Fruit fly (Drosophila melanogaster) whole organism, embryonic: Measurements from ENCODE around the gene yrt.

Experiments
- Asciz ChIP-seq: fragments of 200-800 bp; sonication (Bioruptor generic); optimal IDR thresholded peaks from 2 replicates; lab custom pipeline; 2017; ENCODE audit warnings: missing biosample characterization, mild to moderate bottlenecking, missing genetic modification characterization, missing genetic modification reagents
- Atf3 ChIP-seq: fragments of 200-800 bp; sonication (Bioruptor generic); optimal IDR thresholded peaks from 3 replicates; lab custom pipeline; 2016; ENCODE audit warnings: missing biosample characterization, missing genetic modification characterization
- BtbVII ChIP-seq: fragments of 200-800 bp; sonication (Bioruptor generic); optimal IDR thresholded peaks from 3 replicates; lab custom pipeline; 2017; ENCODE audit warnings: missing biosample characterization, mild to moderate bottlenecking, missing genetic modification characterization
- C15 ChIP-seq: fragments of 200-800 bp; sonication (Bioruptor generic); IDR thresholded peaks from 3 replicates; pipeline ENCODE4 v1.3.6; 2022; ENCODE audit warnings: missing biosample characterization, missing genetic modification characterization
- CG11723 ChIP-seq: fragments of 200-800 bp; sonication (Bioruptor generic); optimal IDR thresholded peaks from 2 replicates; lab custom pipeline; 2017; ENCODE audit warnings: missing biosample characterization, mild to moderate bottlenecking, missing genetic modification characterization
- CG12744 ChIP-seq: fragments of 200-800 bp; sonication (Bioruptor generic); optimal IDR thresholded peaks from 2 replicates; lab custom pipeline; 2016; ENCODE audit warnings: missing biosample characterization, missing genetic modification characterization
- CG12942 ChIP-seq: fragments of 200-800 bp; sonication (Bioruptor generic); optimal IDR thresholded peaks from 3 replicates; lab custom pipeline; 2016; ENCODE audit warnings: missing biosample characterization, missing genetic modification characterization
- CG13296 ChIP-seq: fragments of 200-800 bp; sonication (Bioruptor generic); optimal IDR thresholded peaks from 3 replicates; lab custom pipeline; 2018; ENCODE audit warnings: missing biosample characterization, mild to moderate bottlenecking, missing genetic modification characterization
- CG13624 ChIP-seq: fragments of 200-800 bp; sonication (Bioruptor generic); optimal IDR thresholded peaks from 2 replicates; lab custom pipeline; 2016; ENCODE audit warnings: missing biosample characterization, missing genetic modification characterization
- CG17359 ChIP-seq: fragments of 200-800 bp; sonication (Bioruptor generic); optimal IDR thresholded peaks from 3 replicates; lab custom pipeline; 2018; ENCODE audit warnings: missing biosample characterization, mild to moderate bottlenecking, missing genetic modification characterization, moderate library complexity
- CG2116 ChIP-seq: fragments of 200-800 bp; sonication (Bioruptor generic); optimal IDR thresholded peaks from 3 replicates; lab custom pipeline; 2018; ENCODE audit warnings: missing biosample characterization, mild to moderate bottlenecking, missing genetic modification characterization
- CG32532 ChIP-seq: fragments of 200-800 bp; sonication (Bioruptor generic); IDR thresholded peaks from 2 replicates; pipeline ENCODE4 v1.3.6; 2022; ENCODE audit warnings: missing biosample characterization, missing genetic modification characterization
- CG4328 ChIP-seq: fragments of 200-800 bp; sonication (Bioruptor generic); optimal IDR thresholded peaks from 3 replicates; lab custom pipeline; 2017; ENCODE audit warnings: missing biosample characterization, missing genetic modification reagents, missing genetic modification characterization
- CG43689 ChIP-seq: fragments of 200-800 bp; sonication (Bioruptor generic); IDR thresholded peaks from 2 replicates; pipeline ENCODE4 v1.3.6; 2022; ENCODE audit warnings: missing biosample characterization, missing genetic modification characterization
- CG4617 ChIP-seq: fragments of 200-800 bp; sonication (Bioruptor generic); optimal IDR thresholded peaks from 3 replicates; lab custom pipeline; 2016; ENCODE audit warnings: missing biosample characterization, missing genetic modification characterization, borderline replicate concordance
- CG4820 ChIP-seq: fragments of 200-800 bp; sonication (Bioruptor generic); optimal IDR thresholded peaks from 3 replicates; lab custom pipeline; 2016; ENCODE audit warnings: missing biosample characterization, missing genetic modification characterization
- CG6689 ChIP-seq: fragments of 200-800 bp; sonication (Bioruptor generic); IDR thresholded peaks from 2 replicates; pipeline ENCODE4 v1.3.6; 2022; ENCODE audit warnings: missing biosample characterization, missing genetic modification characterization
- CG7271 ChIP-seq: fragments of 200-800 bp; sonication (Bioruptor generic); optimal IDR thresholded peaks from 2 replicates; lab custom pipeline; 2018; ENCODE audit warnings: missing biosample characterization, mild to moderate bottlenecking, missing genetic modification characterization, moderate library complexity
- CG8478 ChIP-seq: fragments of >200 bp; optimal IDR thresholded peaks from 2 replicates; lab custom pipeline; 2018
- D19B ChIP-seq: fragments of 200-800 bp; sonication (Bioruptor generic); optimal IDR thresholded peaks from 2 replicates; lab custom pipeline; 2017; ENCODE audit warnings: missing biosample characterization, mild to moderate bottlenecking, missing genetic modification characterization
- Dfd ChIP-seq, 2 experiments: fragments of >200 bp; optimal IDR thresholded peaks; 2 replicates each; lab custom pipeline; 2017; ENCODE audit warnings: missing biosample characterization in 2 of 2, missing genetic modification characterization in 2 of 2
- Fer1 ChIP-seq: fragments of 200-800 bp; sonication (Bioruptor generic); optimal IDR thresholded peaks from 2 replicates; lab custom pipeline; 2017; ENCODE audit warnings: missing biosample characterization, mild to moderate bottlenecking, missing genetic modification characterization
- Hand ChIP-seq: fragments of 200-800 bp; sonication (Bioruptor generic); optimal IDR thresholded peaks from 2 replicates; lab custom pipeline; 2017; ENCODE audit warnings: mild to moderate bottlenecking, missing biosample characterization, missing genetic modification reagents, missing genetic modification characterization
- MESR4 ChIP-seq: fragments of 200-800 bp; sonication (Bioruptor generic); optimal IDR thresholded peaks from 2 replicates; lab custom pipeline; 2018; ENCODE audit warnings: missing biosample characterization, mild to moderate bottlenecking, missing genetic modification characterization, moderate library complexity
- Nf-YC ChIP-seq: fragments of 200-800 bp; optimal IDR thresholded peaks from 3 replicates; lab custom pipeline; 2019; ENCODE audit warnings: missing biosample characterization, mild to moderate bottlenecking, missing genetic modification characterization, moderate library complexity
- ash1 ChIP-seq: fragments of 200-800 bp; sonication (Bioruptor generic); optimal IDR thresholded peaks from 2 replicates; lab custom pipeline; 2018; ENCODE audit warnings: missing biosample characterization, mild to moderate bottlenecking, missing genetic modification characterization
- bbx ChIP-seq: fragments of 200-800 bp; sonication (Bioruptor generic); IDR thresholded peaks from 2 replicates; pipeline ENCODE4 v1.3.6; 2022; ENCODE audit warnings: missing biosample characterization, missing genetic modification characterization; ENCODE audit not compliant: partially characterized antibody
- bowl ChIP-seq: fragments of 200-800 bp; sonication (Bioruptor generic); IDR thresholded peaks from 2 replicates; pipeline ENCODE4 v1.3.6; 2022; ENCODE audit warnings: missing biosample characterization, missing genetic modification characterization
- chinmo ChIP-seq: fragments of 200-800 bp; sonication (Bioruptor generic); IDR thresholded peaks from 4 replicates; pipeline ENCODE4 v1.3.6; 2022; ENCODE audit warnings: missing biosample characterization, missing genetic modification characterization; ENCODE audit not compliant: partially characterized antibody
- crc ChIP-seq: fragments of 200-800 bp; sonication (Bioruptor generic); optimal IDR thresholded peaks from 2 replicates; lab custom pipeline; 2016; ENCODE audit warnings: missing biosample characterization, missing genetic modification characterization
- crp ChIP-seq, 2 experiments: fragments of 200-800 bp; sonication (Bioruptor generic); optimal IDR thresholded peaks; 2 replicates in 1 of 2; 3 replicates in 1 of 2; lab custom pipeline; 2017; ENCODE audit warnings: missing biosample characterization in 2 of 2, missing genetic modification characterization in 2 of 2, mild to moderate bottlenecking in 1 of 2, moderate library complexity in 1 of 2
- dan ChIP-seq: fragments of 200-800 bp; sonication (Bioruptor generic); IDR thresholded peaks from 2 replicates; pipeline ENCODE4 v1.3.6; 2022; ENCODE audit warnings: missing biosample characterization, missing genetic modification characterization
- emc ChIP-seq: fragments of 200-800 bp; sonication (Bioruptor generic); optimal IDR thresholded peaks from 2 replicates; lab custom pipeline; 2016; ENCODE audit warnings: missing biosample characterization, missing genetic modification characterization
- fd96Cb ChIP-seq: fragments of 200-800 bp; sonication (Bioruptor generic); optimal IDR thresholded peaks from 2 replicates; lab custom pipeline; 2018; ENCODE audit warnings: missing biosample characterization, mild to moderate bottlenecking, missing genetic modification characterization, moderate library complexity
- gce ChIP-seq: fragments of 200-800 bp; sonication (Bioruptor generic); IDR thresholded peaks from 3 replicates; pipeline ENCODE4 v1.3.6; 2022; ENCODE audit warnings: missing biosample characterization, missing genetic modification characterization
- gem ChIP-seq: fragments of 200-800 bp; sonication (Bioruptor generic); optimal IDR thresholded peaks from 2 replicates; lab custom pipeline; 2019; ENCODE audit warnings: missing biosample characterization, mild to moderate bottlenecking, missing genetic modification characterization, moderate library complexity
- jigr1 ChIP-seq: fragments of 200-800 bp; sonication (Bioruptor generic); IDR thresholded peaks from 3 replicates; pipeline ENCODE4 v1.3.6; 2022; ENCODE audit warnings: missing biosample characterization, missing genetic modification characterization
- jumu ChIP-seq: fragments of 200-800 bp; sonication (Bioruptor generic); optimal IDR thresholded peaks from 3 replicates; lab custom pipeline; 2016; ENCODE audit warnings: missing biosample characterization, missing genetic modification characterization
- kah ChIP-seq: fragments of 200-800 bp; sonication (Bioruptor generic); optimal IDR thresholded peaks from 2 replicates; lab custom pipeline; 2018; ENCODE audit warnings: missing biosample characterization, mild to moderate bottlenecking, missing genetic modification characterization
- klu ChIP-seq: fragments of 200-800 bp; sonication (Bioruptor generic); IDR thresholded peaks from 2 replicates; pipeline ENCODE4 v1.3.6; 2022; ENCODE audit warnings: missing biosample characterization, missing genetic modification characterization
- knrl ChIP-seq: fragments of 200-800 bp; sonication (Bioruptor generic); IDR thresholded peaks from 3 replicates; pipeline ENCODE4 v1.3.6; 2022; ENCODE audit warnings: missing biosample characterization, missing genetic modification characterization; ENCODE audit not compliant: partially characterized antibody
- nerfin-2 ChIP-seq: fragments of 200-800 bp; sonication (Bioruptor generic); IDR thresholded peaks from 2 replicates; pipeline ENCODE4 v1.3.6; 2022; ENCODE audit warnings: missing biosample characterization, missing genetic modification characterization; ENCODE audit not compliant: partially characterized antibody
- nom ChIP-seq: fragments of 200-800 bp; sonication (Bioruptor generic); optimal IDR thresholded peaks from 2 replicates; lab custom pipeline; 2017; ENCODE audit warnings: missing biosample characterization, missing genetic modification characterization, mild to moderate bottlenecking, moderate library complexity, missing genetic modification reagents
- p53 ChIP-seq: fragments of 200-800 bp; sonication (Bioruptor generic); optimal IDR thresholded peaks from 2 replicates; lab custom pipeline; 2016; ENCODE audit warnings: missing biosample characterization, missing genetic modification characterization
- pb ChIP-seq: fragments of 200-800 bp; sonication (Bioruptor generic); optimal IDR thresholded peaks from 3 replicates; lab custom pipeline; 2016; ENCODE audit warnings: missing biosample characterization, missing genetic modification characterization
- schlank ChIP-seq: fragments of 200-800 bp; sonication (Bioruptor generic); optimal IDR thresholded peaks from 2 replicates; lab custom pipeline; 2018; ENCODE audit warnings: missing biosample characterization, mild to moderate bottlenecking, missing genetic modification characterization
- slou ChIP-seq: fragments of 200-800 bp; sonication (Bioruptor generic); optimal IDR thresholded peaks from 3 replicates; lab custom pipeline; 2016; ENCODE audit warnings: missing biosample characterization, missing genetic modification characterization
- sr ChIP-seq: fragments of 200-800 bp; sonication (Bioruptor generic); IDR thresholded peaks from 3 replicates; pipeline ENCODE4 v1.3.6; 2022; ENCODE audit warnings: missing biosample characterization, missing genetic modification characterization
- ssp ChIP-seq: fragments of 200-800 bp; sonication (Bioruptor generic); IDR thresholded peaks from 2 replicates; pipeline ENCODE4 v1.3.6; 2022; ENCODE audit warnings: missing biosample characterization, missing genetic modification characterization
- usp ChIP-seq: fragments of >200 bp; optimal IDR thresholded peaks from 2 replicates; lab custom pipeline; 2017; ENCODE audit warnings: missing biosample characterization, missing genetic modification characterization
- vvl ChIP-seq: fragments of 200-800 bp; sonication (Bioruptor generic); IDR thresholded peaks from 2 replicates; pipeline ENCODE4 v1.3.6; 2022; ENCODE audit warnings: missing biosample characterization, missing genetic modification characterization
- wor ChIP-seq: fragments of 200-800 bp; sonication (Bioruptor generic); IDR thresholded peaks from 2 replicates; pipeline ENCODE4 v1.3.6; 2022; ENCODE audit warnings: missing biosample characterization, missing genetic modification characterization

yrt gene

dm6 chr3R:13382656-13383142 lies 52.1 kb downstream of the yrt start (continued):
- TF ChIP-seq CG4328 (no peak), gem (no peak), CG4820 (GFP tag; lab: Kevin White, UChicago) (no peak), slou (no peak), kah (GFP tag; lab: Kevin White, UChicago) (no peak), CG32532 (GFP tag; lab: Robert Waterston, UW) (peak; percentile 61; the same call in 1 of the 2 replicates), chinmo (no peak), klu (no peak), knrl (GFP tag; lab: Robert Waterston, UW) (no peak), wor (no peak), Nf-YC (tag; lab: Kevin White, UChicago) (no peak), CG12744 (GFP tag; lab: Kevin White, UChicago) (no peak), BtbVII (GFP tag; lab: Kevin White, UChicago) (peak; percentile 54), CG17359 (tag; lab: Kevin White, UChicago) (no peak), bowl (GFP tag; lab: Robert Waterston, UW) (peak; percentile 42; the same call in 1 of the 2 replicates), pb (peak; percentile 11), usp (GFP tag; lab: Kevin White, UChicago) (no peak), CG7271 (tag; lab: Kevin White, UChicago) (no peak), CG11723 (GFP tag; lab: Kevin White, UChicago) (no peak), crp (GFP tag; optimal IDR thresholded peaks at IDR 0.05; lab: Kevin White, UChicago) (peak; percentile 7 to 70), CG2116 (GFP tag; lab: Kevin White, UChicago) (no peak), Asciz (GFP tag; lab: Kevin White, UChicago) (no peak), ash1 (GFP tag; lab: Kevin White, UChicago) (no peak), bbx (GFP tag; lab: Robert Waterston, UW) (peak; percentile 52; the same call in 1 of the 2 replicates), crc (GFP tag; lab: Kevin White, UChicago) (no peak), CG6689 (GFP tag; lab: Robert Waterston, UW) (no peak), CG13624 (GFP tag; lab: Kevin White, UChicago) (peak; percentile 26), CG43689 (GFP tag; lab: Robert Waterston, UW) (no peak), jigr1 (GFP tag; lab: Robert Waterston, UW) (no peak), ssp (GFP tag; lab: Robert Waterston, UW) (no peak), CG8478 (lab: Kevin White, UChicago) (peak; percentile 40), Hand (GFP tag; lab: Kevin White, UChicago) (no peak), CG12942 (GFP tag; lab: Kevin White, UChicago) (no peak), schlank (tag; lab: Kevin White, UChicago) (no peak), MESR4 (GFP tag; lab: Kevin White, UChicago) (peak; percentile 16), vvl (GFP tag; lab: Robert Waterston, UW) (no peak), Atf3 (GFP tag; lab: Kevin White, UChicago) (no peak), gce (no peak), dan (no peak), emc (no peak), nerfin-2 (GFP tag; lab: Robert Waterston, UW) (no peak), jumu (GFP tag; lab: Kevin White, UChicago) (no peak), nom (GFP tag; lab: Kevin White, UChicago) (no peak), fd96Cb (tag; lab: Kevin White, UChicago) (no peak), Fer1 (GFP tag; lab: Kevin White, UChicago) (peak; percentile 29), CG13296 (GFP tag; lab: Kevin White, UChicago) (no peak), D19B (GFP tag; lab: Kevin White, UChicago) (peak; percentile 6), CG4617 (GFP tag; lab: Kevin White, UChicago) (no peak), p53 (GFP tag; lab: Kevin White, UChicago) (no peak), Dfd (GFP tag; optimal IDR thresholded peaks at IDR 0.05; lab: Kevin White, UChicago) (no peak), sr (GFP tag; lab: Robert Waterston, UW) (no peak), C15 (GFP tag; lab: Robert Waterston, UW) (no peak)
